Worm (Caenorhabditis elegans): Measurements from ENCODE around the gene H11E01.2.

H11E01.2 gene

ce11 chrX:1603709-1604108 lies 17.1 kb upstream of the H11E01.2 start:
- TF ChIP-seq nhr-77 (tag; optimal IDR thresholded peaks at IDR 0.05) (no peak), fos-1 (tag; optimal IDR thresholded peaks at IDR 0.05) (no peak), nhr-237 (tag; optimal IDR thresholded peaks at IDR 0.05) (no peak), ZK337.2 (GFP tag; IDR thresholded peaks at IDR 0.05) (no peak), saeg-2 (GFP tag; IDR thresholded peaks at IDR 0.05) (no peak), pqm-1 (tag; optimal IDR thresholded peaks at IDR 0.05) (peak; percentile 74), zip-11 (GFP tag; IDR thresholded peaks at IDR 0.05) (no peak), T20F7.1 (GFP tag; optimal IDR thresholded peaks at IDR 0.05) (no peak), zfp-2 (tag; optimal IDR thresholded peaks at IDR 0.05) (no peak), nhr-48 (tag; optimal IDR thresholded peaks at IDR 0.05) (no peak), dmd-6 (GFP tag; IDR thresholded peaks at IDR 0.05) (peak; percentile 36), cey-2 (tag; optimal IDR thresholded peaks at IDR 0.05; ENCODE audit: borderline replicate concordance, insufficient read depth) (no peak), unc-62 (GFP tag; optimal IDR thresholded peaks at IDR 0.05 in 1 of 2) (no peak), unc-62 (tag; optimal IDR thresholded peaks at IDR 0.05) (no peak), pha-4 (GFP tag; IDR thresholded peaks at IDR 0.05) (no peak), pha-4 (tag; optimal IDR thresholded peaks at IDR 0.05) (no peak), dmd-8 (GFP tag; IDR thresholded peaks at IDR 0.05) (no peak), attf-4 (tag; optimal IDR thresholded peaks at IDR 0.05) (no peak), nhr-28 (tag; optimal IDR thresholded peaks at IDR 0.05) (peak; percentile 19), F44E2.7 (GFP tag; IDR thresholded peaks at IDR 0.05) (no peak), set-16 (GFP tag; IDR thresholded peaks at IDR 0.05) (no peak), php-3 (GFP tag; IDR thresholded peaks at IDR 0.05) (0 out of 2 replicates have a peak, but pooled peaks have one; percentile 20), nhr-76 (tag; optimal IDR thresholded peaks at IDR 0.05) (no peak), lim-7 (GFP tag; IDR thresholded peaks at IDR 0.05) (no peak), ztf-7 (tag; optimal IDR thresholded peaks at IDR 0.05) (no peak)

ce11 chrX:1604606-1605005 lies 16.3 kb upstream of the H11E01.2 start, which contains the start of gene H11E01.3:
Gene H11E01.3 (plus strand): TSS chrX:1604906.
- no peak for TF ChIP-seq pqm-1 (tag; optimal IDR thresholded peaks at IDR 0.05)
- no peak for TF ChIP-seq lin-13 (GFP tag; optimal IDR thresholded peaks at IDR 0.05)
- no peak for TF ChIP-seq egl-43 (GFP tag; IDR thresholded peaks at IDR 0.05)
- TF ChIP-seq aha-1 (tag), result no peak
- TF ChIP-seq nhr-111 (GFP tag; optimal IDR thresholded peaks at IDR 0.05), result no peak
- TF ChIP-seq nhr-42 (GFP tag; IDR thresholded peaks at IDR 0.05), result no peak
- TF ChIP-seq set-16 (GFP tag; IDR thresholded peaks at IDR 0.05), result no peak
- no peak for TF ChIP-seq spr-1 (tag; optimal IDR thresholded peaks at IDR 0.05)
- no peak for TF ChIP-seq ama-1 (optimal IDR thresholded peaks at IDR 0.05)
- no peak for TF ChIP-seq tra-1 (GFP tag; IDR thresholded peaks at IDR 0.05)
- TF ChIP-seq snpc-1.2 (GFP tag; IDR thresholded peaks at IDR 0.05), result no peak
- TF ChIP-seq unc-39 (tag; optimal IDR thresholded peaks at IDR 0.05), result no peak
- no peak for TF ChIP-seq vab-7 (GFP tag; IDR thresholded peaks at IDR 0.05)
- TF ChIP-seq gei-8 (GFP tag; optimal IDR thresholded peaks at IDR 0.05), result no peak
- TF ChIP-seq lin-15B (tag; optimal IDR thresholded peaks at IDR 0.05), result no peak
- no peak for TF ChIP-seq aly-2 (tag; optimal IDR thresholded peaks at IDR 0.05)
- TF ChIP-seq zfp-2 (tag; optimal IDR thresholded peaks at IDR 0.05), result no peak
- TF ChIP-seq nhr-102 (tag; optimal IDR thresholded peaks at IDR 0.05), result no peak

ce11 chrX:1612948-1613347 lies 7.9 kb upstream of the H11E01.2 start:
- TF ChIP-seq unc-62 (GFP tag; optimal IDR thresholded peaks at IDR 0.05 in 1 of 2) (peak in 1 of 2 experiments; percentile 85), unc-62 (tag; optimal IDR thresholded peaks at IDR 0.05) (no peak), egl-43 (GFP tag; IDR thresholded peaks at IDR 0.05) (peak; percentile 55; the same call in 1 of the 2 replicates), hlh-11 (tag; optimal IDR thresholded peaks at IDR 0.05) (no peak)

Measured in whole organism, L4 larva.